Fruit fly (Drosophila melanogaster): Measurements from ENCODE around the gene alpha-Man-Ib.

dm6 chr3R:29077572-29077971, 35.0 kb downstream of the alpha-Man-Ib start:
- TF ChIP-seq CG8478 (optimal IDR thresholded peaks at IDR 0.05) (no peak), CTCF (optimal IDR thresholded peaks at IDR 0.05) (no peak)

Data from S2 (cell line).